Fruit fly (Drosophila melanogaster) whole organism, prepupa: ENCODE data around the gene dtr.

Experiments used
- CG10631 ChIP-seq: fragments of 200-800 bp; sonication (Bioruptor generic); optimal IDR thresholded peaks from 2 replicates; lab custom pipeline; 2016; ENCODE audit warnings: missing biosample characterization, missing genetic modification characterization
- CG11294 ChIP-seq: fragments of 200-800 bp; sonication (Bioruptor generic); IDR thresholded peaks from 2 replicates; pipeline ENCODE4 v1.3.6; 2022; ENCODE audit warnings: missing biosample characterization, missing genetic modification characterization
- CG11762 ChIP-seq: fragments of 200-800 bp; sonication (Bioruptor generic); optimal IDR thresholded peaks from 3 replicates; lab custom pipeline; 2016; ENCODE audit warnings: missing biosample characterization, missing genetic modification characterization; ENCODE audit not compliant: insufficient read depth
- CG16779 ChIP-seq: fragments of 200-800 bp; sonication (Bioruptor generic); optimal IDR thresholded peaks from 3 replicates; lab custom pipeline; 2017; ENCODE audit warnings: missing biosample characterization, mild to moderate bottlenecking, missing genetic modification characterization
- CG31627 ChIP-seq: fragments of 200-800 bp; sonication (Bioruptor generic); optimal IDR thresholded peaks from 3 replicates; lab custom pipeline; 2016; ENCODE audit warnings: missing biosample characterization, missing genetic modification characterization
- CG3919 ChIP-seq: fragments of 200-800 bp; sonication (Bioruptor generic); optimal IDR thresholded peaks from 3 replicates; lab custom pipeline; 2016; ENCODE audit warnings: missing biosample characterization, missing genetic modification characterization
- CG4318 ChIP-seq: fragments of 200-800 bp; sonication (Bioruptor generic); optimal IDR thresholded peaks from 3 replicates; lab custom pipeline; 2017; ENCODE audit warnings: missing biosample characterization, mild to moderate bottlenecking, missing genetic modification characterization
- CG6163 ChIP-seq: fragments of 200-800 bp; sonication (Bioruptor generic); IDR thresholded peaks from 3 replicates; pipeline ENCODE4 v1.3.6; 2022; ENCODE audit warnings: missing biosample characterization, missing genetic modification characterization
- CG6276 ChIP-seq: fragments of 200-800 bp; sonication (Bioruptor generic); optimal IDR thresholded peaks from 2 replicates; lab custom pipeline; 2017; ENCODE audit warnings: missing biosample characterization, mild to moderate bottlenecking, missing genetic modification characterization
- CG6792 ChIP-seq: fragments of 200-800 bp; sonication (Bioruptor generic); optimal IDR thresholded peaks from 3 replicates; lab custom pipeline; 2016; ENCODE audit warnings: missing biosample characterization, missing genetic modification characterization
- CG6808 ChIP-seq: fragments of 200-800 bp; sonication (Bioruptor generic); optimal IDR thresholded peaks from 3 replicates; lab custom pipeline; 2017; ENCODE audit warnings: missing biosample characterization, missing genetic modification characterization, mild to moderate bottlenecking, moderate library complexity, missing genetic modification reagents
- CG6854 ChIP-seq: fragments of 200-800 bp; sonication (Bioruptor generic); optimal IDR thresholded peaks from 2 replicates; lab custom pipeline; 2017; ENCODE audit warnings: missing biosample characterization, mild to moderate bottlenecking, missing genetic modification characterization
- CG7368 ChIP-seq: fragments of 200-800 bp; sonication (Bioruptor generic); optimal IDR thresholded peaks from 3 replicates; lab custom pipeline; 2016; ENCODE audit warnings: missing biosample characterization, missing genetic modification characterization
- CG8632 ChIP-seq: fragments of 200-800 bp; sonication (Bioruptor generic); optimal IDR thresholded peaks from 3 replicates; lab custom pipeline; 2016; ENCODE audit warnings: missing biosample characterization, missing genetic modification characterization
- Eip78C ChIP-seq: fragments of 200-800 bp; sonication (Bioruptor generic); peaks from one replicate; lab custom pipeline; 2016; ENCODE audit warnings: missing biosample characterization, missing genetic modification characterization
- Ets96B ChIP-seq: fragments of 200-800 bp; optimal IDR thresholded peaks from 2 replicates; lab custom pipeline; 2019; ENCODE audit warnings: missing biosample characterization, mild to moderate bottlenecking, missing genetic modification characterization, moderate library complexity
- Hr39 ChIP-seq: fragments of 200-800 bp; sonication (Bioruptor generic); optimal IDR thresholded peaks from 2 replicates; lab custom pipeline; 2016; ENCODE audit warnings: missing biosample characterization, missing genetic modification characterization
- Hr4 ChIP-seq: fragments of 200-800 bp; sonication (Bioruptor generic); optimal IDR thresholded peaks from 3 replicates; lab custom pipeline; 2016; ENCODE audit warnings: missing biosample characterization, missing genetic modification characterization
- Met ChIP-seq: fragments of 200-800 bp; sonication (Bioruptor generic); optimal IDR thresholded peaks from 3 replicates; lab custom pipeline; 2016; ENCODE audit warnings: missing biosample characterization, missing genetic modification characterization
- Smox ChIP-seq: fragments of 200-800 bp; sonication (Bioruptor generic); optimal IDR thresholded peaks from 3 replicates; lab custom pipeline; 2016; ENCODE audit warnings: missing biosample characterization, missing genetic modification characterization
- Sox102F ChIP-seq: fragments of 200-800 bp; sonication (Bioruptor generic); optimal IDR thresholded peaks from 2 replicates; lab custom pipeline; 2016; ENCODE audit warnings: missing biosample characterization, mild to moderate bottlenecking, missing genetic modification characterization
- Sox14 ChIP-seq: fragments of 200-800 bp; sonication (Bioruptor generic); optimal IDR thresholded peaks from 3 replicates; lab custom pipeline; 2016; ENCODE audit warnings: missing biosample characterization, missing genetic modification characterization
- acj6 ChIP-seq: fragments of 200-800 bp; sonication (Bioruptor generic); optimal IDR thresholded peaks from 3 replicates; lab custom pipeline; 2016; ENCODE audit warnings: missing biosample characterization, missing genetic modification characterization
- cyc ChIP-seq: fragments of 200-800 bp; sonication (Bioruptor generic); optimal IDR thresholded peaks from 3 replicates; lab custom pipeline; 2016; ENCODE audit warnings: missing biosample characterization, missing genetic modification characterization
- dac ChIP-seq: fragments of 200-800 bp; sonication (Bioruptor generic); optimal IDR thresholded peaks from 2 replicates; lab custom pipeline; 2017; ENCODE audit warnings: missing biosample characterization, mild to moderate bottlenecking, missing genetic modification characterization
- dsx ChIP-seq: fragments of 200-800 bp; optimal IDR thresholded peaks from 3 replicates; lab custom pipeline; 2019; ENCODE audit warnings: missing biosample characterization, mild to moderate bottlenecking, missing genetic modification characterization, moderate library complexity; ENCODE audit not compliant: poor library complexity, severe bottlenecking
- esn ChIP-seq: fragments of 200-800 bp; sonication (Bioruptor generic); optimal IDR thresholded peaks from 2 replicates; lab custom pipeline; 2016; ENCODE audit warnings: missing biosample characterization, mild to moderate bottlenecking, missing genetic modification characterization, moderate library complexity
- fd59A ChIP-seq: fragments of 200-800 bp; sonication (Bioruptor generic); optimal IDR thresholded peaks from 2 replicates; lab custom pipeline; 2017; ENCODE audit warnings: missing biosample characterization, mild to moderate bottlenecking, missing genetic modification characterization, missing genetic modification reagents
- fkh ChIP-seq: fragments of 200-800 bp; sonication (Bioruptor generic); optimal IDR thresholded peaks from 3 replicates; lab custom pipeline; 2017; ENCODE audit warnings: missing biosample characterization, mild to moderate bottlenecking, missing genetic modification characterization, moderate library complexity
- lz ChIP-seq: fragments of 200-800 bp; sonication (Bioruptor generic); optimal IDR thresholded peaks from 3 replicates; lab custom pipeline; 2016; ENCODE audit warnings: missing biosample characterization, missing genetic modification characterization
- net ChIP-seq: fragments of 200-800 bp; sonication (Bioruptor generic); optimal IDR thresholded peaks from 3 replicates; lab custom pipeline; 2016; ENCODE audit warnings: missing biosample characterization, missing genetic modification characterization
- pdm3 ChIP-seq: fragments of 200-800 bp; sonication (Bioruptor generic); optimal IDR thresholded peaks from 3 replicates; lab custom pipeline; 2016; ENCODE audit warnings: missing biosample characterization, missing genetic modification characterization
- spab ChIP-seq: fragments of 200-800 bp; sonication (Bioruptor generic); optimal IDR thresholded peaks from 2 replicates; lab custom pipeline; 2017; ENCODE audit warnings: missing biosample characterization, mild to moderate bottlenecking, missing genetic modification characterization, missing genetic modification reagents
- ss ChIP-seq, 2 experiments: fragments of 200-800 bp; sonication (Bioruptor generic); optimal IDR thresholded peaks; 2 replicates in 1 of 2; 3 replicates in 1 of 2; lab custom pipeline; 2017 to 2018; ENCODE audit warnings: mild to moderate bottlenecking in 2 of 2, missing biosample characterization in 2 of 2, missing genetic modification characterization in 2 of 2, moderate library complexity in 1 of 2
- svp ChIP-seq: fragments of 200-800 bp; sonication (Bioruptor generic); peaks from one replicate; lab custom pipeline; 2016; ENCODE audit warnings: missing biosample characterization, missing genetic modification characterization
- topi ChIP-seq: fragments of 200-800 bp; sonication (Bioruptor generic); optimal IDR thresholded peaks from 3 replicates; lab custom pipeline; 2016; ENCODE audit warnings: missing biosample characterization, missing genetic modification characterization
- vri ChIP-seq: fragments of 200-800 bp; sonication (Bioruptor generic); optimal IDR thresholded peaks from 3 replicates; lab custom pipeline; 2016; ENCODE audit warnings: missing biosample characterization, mild to moderate bottlenecking, missing genetic modification characterization

The dtr gene

DNA sequence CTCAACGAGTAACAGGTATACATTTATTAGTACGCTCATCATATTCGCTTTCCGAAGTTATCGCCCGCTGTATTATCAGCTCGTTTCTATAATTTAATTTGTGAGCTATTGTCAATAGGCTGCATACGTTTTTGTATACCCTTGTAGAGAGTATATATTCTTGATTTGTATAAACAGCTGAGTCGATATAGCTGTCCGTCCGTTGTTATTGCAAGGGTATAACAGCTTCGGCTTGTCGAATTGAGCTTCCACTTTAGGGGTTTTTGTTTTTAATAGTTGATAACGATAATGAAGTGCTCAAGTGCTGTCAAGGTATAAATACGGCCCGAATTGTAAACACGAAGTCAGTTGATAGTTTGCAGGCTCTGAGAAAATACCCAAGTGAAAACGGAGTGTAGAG lies 9.9 kb downstream of the dtr start, which contains the start of gene CG8665:
TSS of gene CG8665 (plus strand) at position 342 of the 400 bp plus-strand sequence.
- TF ChIP-seq CG6854, result no peak
- no peak for TF ChIP-seq net (GFP tag; lab: Kevin White, UChicago)
- peak; percentile 22 for TF ChIP-seq fkh (GFP tag; lab: Kevin White, UChicago)
- no peak for TF ChIP-seq CG6792 (GFP tag; lab: Kevin White, UChicago)
- TF ChIP-seq topi, result peak; percentile 57
- peak; percentile 93 for TF ChIP-seq svp (GFP tag; lab: Kevin White, UChicago)
- TF ChIP-seq ss (GFP tag; optimal IDR thresholded peaks at IDR 0.05; lab: Kevin White, UChicago), result no peak
- peak; percentile 78 for TF ChIP-seq vri (GFP tag; lab: Kevin White, UChicago)
- TF ChIP-seq Hr4 (GFP tag; lab: Kevin White, UChicago), result peak; percentile 7
- no peak for TF ChIP-seq CG11762 (GFP tag; lab: Kevin White, UChicago)
- peak; percentile 7 for TF ChIP-seq CG3919 (GFP tag; lab: Kevin White, UChicago)
- TF ChIP-seq cyc (GFP tag; lab: Kevin White, UChicago), result peak; percentile 30
- TF ChIP-seq Met (GFP tag; lab: Kevin White, UChicago), result peak; percentile 34
- no peak for TF ChIP-seq CG16779
- TF ChIP-seq Hr39 (GFP tag; lab: Kevin White, UChicago), result peak; percentile 52
- peak; percentile 21 for TF ChIP-seq Smox (GFP tag; lab: Kevin White, UChicago)
- peak; percentile 55 for TF ChIP-seq CG31627
- TF ChIP-seq pdm3 (GFP tag; lab: Kevin White, UChicago), result peak; percentile 3
- TF ChIP-seq Eip78C (GFP tag; lab: Kevin White, UChicago), result peak; percentile 68
- TF ChIP-seq Sox102F (GFP tag; lab: Kevin White, UChicago), result peak; percentile 49
- no peak for TF ChIP-seq CG6276 (GFP tag; lab: Kevin White, UChicago)
- peak; percentile 7 for TF ChIP-seq CG7368 (GFP tag; lab: Kevin White, UChicago)
- no peak for TF ChIP-seq CG4318
- TF ChIP-seq esn (GFP tag; lab: Kevin White, UChicago), result peak; percentile 60
- peak; percentile 26 for TF ChIP-seq acj6
- peak; percentile 39 for TF ChIP-seq Sox14 (GFP tag; lab: Kevin White, UChicago)
- TF ChIP-seq lz, result peak; percentile 33
- no peak for TF ChIP-seq fd59A
- no peak for TF ChIP-seq dac

DNA sequence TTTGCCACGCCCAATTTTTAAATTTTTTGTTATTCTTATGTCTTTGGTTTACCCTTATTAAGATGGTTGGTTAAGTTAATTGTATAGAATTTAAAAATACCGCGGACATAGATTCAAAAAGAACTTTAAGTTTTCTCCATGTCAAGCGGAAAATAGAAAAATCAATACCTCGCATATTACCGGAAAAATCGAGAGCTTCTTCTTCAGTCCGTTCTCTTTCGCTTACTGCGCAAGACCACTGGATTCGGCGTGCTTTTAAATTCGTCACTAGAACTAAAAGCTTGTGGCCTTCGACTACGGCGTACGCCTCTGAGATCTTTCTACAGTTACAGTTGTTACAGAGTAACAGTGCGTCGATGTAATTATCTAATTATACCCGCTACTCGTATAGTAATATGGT lies 17.0 kb downstream of the dtr start:
- TF ChIP-seq CG11762 (GFP tag; lab: Kevin White, UChicago) (no peak), Hr4 (GFP tag; lab: Kevin White, UChicago) (no peak), dsx (GFP tag; lab: Kevin White, UChicago) (no peak), CG11294 (no peak), CG16779 (no peak), CG6163 (no peak), CG10631 (GFP tag; lab: Kevin White, UChicago) (no peak), CG8632 (no peak), CG3919 (GFP tag; lab: Kevin White, UChicago) (no peak), Eip78C (GFP tag; lab: Kevin White, UChicago) (no peak), Ets96B (tag; lab: Kevin White, UChicago) (no peak), Sox102F (GFP tag; lab: Kevin White, UChicago) (no peak), spab (no peak), CG6792 (GFP tag; lab: Kevin White, UChicago) (no peak)

- peak; percentile 29 for TF ChIP-seq Eip78C (GFP tag; lab: Kevin White, UChicago)
- no peak for TF ChIP-seq CG6808 (GFP tag; lab: Kevin White, UChicago)
- TF ChIP-seq, all 60 proteins: peak for 1
Observed at dm6 chr2L:21379790-21380349, 18.9 kb downstream of the dtr start, which contains the start of gene nrv3. TSS of gene nrv3 (plus strand) at chr2L:21380000.
